Fruit fly (Drosophila melanogaster) whole organism, prepupa: ENCODE data around the gene Antp.

ENCODE experiments used
- CG4318 ChIP-seq: fragments of 200-800 bp; sonication (Bioruptor generic); optimal IDR thresholded peaks from 3 replicates; lab custom pipeline; 2017; ENCODE audit warnings: missing biosample characterization, mild to moderate bottlenecking, missing genetic modification characterization
- CG6854 ChIP-seq: fragments of 200-800 bp; sonication (Bioruptor generic); optimal IDR thresholded peaks from 2 replicates; lab custom pipeline; 2017; ENCODE audit warnings: missing biosample characterization, mild to moderate bottlenecking, missing genetic modification characterization
- Eip75B ChIP-seq: fragments of 200-800 bp; sonication (Bioruptor generic); optimal IDR thresholded peaks from 3 replicates; lab custom pipeline; 2016; ENCODE audit warnings: missing biosample characterization, missing genetic modification characterization
- Ets96B ChIP-seq: fragments of 200-800 bp; optimal IDR thresholded peaks from 2 replicates; lab custom pipeline; 2019; ENCODE audit warnings: missing biosample characterization, mild to moderate bottlenecking, missing genetic modification characterization, moderate library complexity
- Smox ChIP-seq: fragments of 200-800 bp; sonication (Bioruptor generic); optimal IDR thresholded peaks from 3 replicates; lab custom pipeline; 2016; ENCODE audit warnings: missing biosample characterization, missing genetic modification characterization
- svp ChIP-seq: fragments of 200-800 bp; sonication (Bioruptor generic); peaks from one replicate; lab custom pipeline; 2016; ENCODE audit warnings: missing biosample characterization, missing genetic modification characterization

- TF ChIP-seq Eip75B (no peak), Smox (GFP tag; lab: Kevin White, UChicago) (no peak), CG6854 (GFP tag; lab: Kevin White, UChicago) (no peak), svp (no peak), Ets96B (no peak), CG4318 (GFP tag; lab: Kevin White, UChicago) (no peak)
Measured at dm6 chr3R:6983674-6984073, 15.4 kb downstream of the Antp start.
